2 fruit fly cellular contexts compared by ENCODE assay signal in genomic region chr3R:6687219-6687618, dm6.
A peak's percentile ranks its signal among the peaks of the same experiment; 100 is the strongest.
TF ChIP-seq lines count a peak whose summit lies in the region.

No protein-coding gene starts in this region.

- TF ChIP-seq CTCF in whole organism, embryonic (GFP tag; optimal IDR thresholded peaks at IDR 0.05; lab: Kevin White, UChicago) = no peak

TF ChIP-seq in whole organism, embryonic, 481 proteins besides CTCF, POLR2A, EP300 and RAD21:
- TF ChIP-seq Ptx1 (GFP tag; IDR thresholded peaks at IDR 0.05; lab: Robert Waterston, UW) (0 out of 2 replicates have a peak, but pooled peaks have one; percentile 17), Optix (GFP tag; IDR thresholded peaks at IDR 0.05; lab: Robert Waterston, UW) (0 out of 3 replicates have a peak, but pooled peaks have one; percentile 17), CG14860 (GFP tag; IDR thresholded peaks at IDR 0.05; lab: Robert Waterston, UW; ENCODE audit: partially characterized antibody) (0 out of 3 replicates have a peak, but pooled peaks have one; percentile 14), crol (GFP tag; IDR thresholded peaks at IDR 0.05; lab: Robert Waterston, UW) (0 out of 2 replicates have a peak, but pooled peaks have one; percentile 48), Hr39 (optimal IDR thresholded peaks at IDR 0.05; lab: Kevin White, UChicago) (peak; percentile 69), CG9876 (GFP tag; optimal IDR thresholded peaks at IDR 0.05; lab: Kevin White, UChicago) (no peak), CG32772 (GFP tag; IDR thresholded peaks at IDR 0.05; lab: Robert Waterston, UW) (0 out of 2 replicates have a peak, but pooled peaks have one; percentile 27), slbo (GFP tag; IDR thresholded peaks at IDR 0.05; lab: Robert Waterston, UW) (0 out of 2 replicates have a peak, but pooled peaks have one; percentile 33), CG34422 (GFP tag; IDR thresholded peaks at IDR 0.05; lab: Robert Waterston, UW) (0 out of 3 replicates have a peak, but pooled peaks have one; percentile 8), Sry-β (GFP tag; optimal IDR thresholded peaks at IDR 0.05; lab: Kevin White, UChicago) (no peak), run (tag; optimal IDR thresholded peaks at IDR 0.05; lab: Kevin White, UChicago) (no peak)

TF ChIP-seq in whole organism, wandering third instar larva, 38 proteins besides CTCF, POLR2A, EP300 and RAD21:
- TF ChIP-seq Dfd (GFP tag; optimal IDR thresholded peaks at IDR 0.05; lab: Kevin White, UChicago) = peak; percentile 85
- no peak for TF ChIP-seq Dif (GFP tag; optimal IDR thresholded peaks at IDR 0.05; lab: Kevin White, UChicago; ENCODE audit: partially characterized antibody)

Comparison
In these comparisons a context has a peak if more than half of its experiments do, and no peak if none do; other contexts are left out.
1. Of the 10 proteins assayed by ChIP-seq in both whole organism, embryonic and whole organism, wandering third instar larva: peak only in whole organism, embryonic: none; only in whole organism, wandering third instar larva: Dfd; in both: none; in neither: 9.